Fruit fly (Drosophila melanogaster): ENCODE data around the gene CG42747.

The CG42747 gene

DNA sequence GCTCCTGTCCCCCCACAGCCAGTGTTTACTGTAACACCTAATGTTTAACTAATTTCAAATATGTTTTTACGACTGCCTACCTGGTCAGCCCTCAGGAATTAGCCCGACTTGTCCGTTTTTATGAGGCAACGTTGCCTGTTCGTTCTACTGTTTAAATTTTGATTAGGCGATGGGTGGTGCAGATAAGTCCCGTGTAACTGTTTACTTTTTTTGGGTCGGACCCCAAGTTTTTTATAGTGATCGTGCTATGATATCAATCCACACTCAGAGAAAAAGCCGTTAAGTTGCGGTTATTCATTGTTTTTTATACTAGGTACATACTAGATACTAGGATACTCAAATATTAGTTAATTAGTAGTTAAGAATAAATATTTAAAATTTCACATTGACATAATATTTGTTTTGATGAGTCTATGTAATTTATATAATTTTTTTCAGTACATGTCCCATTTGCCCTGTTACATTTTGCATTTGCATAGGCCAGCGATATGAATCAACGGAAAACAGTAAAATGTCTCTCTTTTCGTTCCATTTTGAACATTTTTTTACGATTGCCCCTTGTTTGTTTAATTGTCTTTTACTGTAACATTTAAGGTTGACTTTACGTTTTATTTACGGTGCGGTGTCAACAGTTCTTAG, 67.4 kb downstream of the CG42747 start (continued):
- TF ChIP-seq BEAF-32 (GFP tag; optimal IDR thresholded peaks at IDR 0.05) (no peak), gcm (GFP tag; optimal IDR thresholded peaks at IDR 0.05) (peak; percentile 74), luna (GFP tag; optimal IDR thresholded peaks at IDR 0.05) (no peak), CG3407 (GFP tag; optimal IDR thresholded peaks at IDR 0.05) (peak; percentile 44), sd (tag; optimal IDR thresholded peaks at IDR 0.05) (peak; percentile 24), ATbp (GFP tag; optimal IDR thresholded peaks at IDR 0.05) (peak; percentile 48), CG30403 (GFP tag; optimal IDR thresholded peaks at IDR 0.05) (peak; percentile 65), CG1832 (GFP tag; optimal IDR thresholded peaks at IDR 0.05) (no peak), CG33213 (GFP tag; optimal IDR thresholded peaks at IDR 0.05) (no peak), Six4 (GFP tag; optimal IDR thresholded peaks at IDR 0.05) (peak; percentile 58), CG11504 (tag; optimal IDR thresholded peaks at IDR 0.05) (peak; percentile 78), CG7987 (GFP tag; optimal IDR thresholded peaks at IDR 0.05) (no peak), CG2202 (tag; optimal IDR thresholded peaks at IDR 0.05) (peak; percentile 59), sug (tag; optimal IDR thresholded peaks at IDR 0.05) (peak; percentile 74), crp (GFP tag; optimal IDR thresholded peaks at IDR 0.05) (peak in 1 of 2 experiments; percentile 11), bowl (GFP tag; IDR thresholded peaks at IDR 0.05) (0 out of 2 replicates have a peak, but pooled peaks have one; percentile 5), Dip2 (GFP tag; IDR thresholded peaks at IDR 0.05) (no peak), CG16815 (GFP tag; optimal IDR thresholded peaks at IDR 0.05) (peak; percentile 33), Tbp (GFP tag; optimal IDR thresholded peaks at IDR 0.05) (no peak), sna (GFP tag; IDR thresholded peaks at IDR 0.05; ENCODE audit: partially characterized antibody) (no peak), CG6254 (GFP tag; optimal IDR thresholded peaks at IDR 0.05) (peak; percentile 5), CG12942 (GFP tag; optimal IDR thresholded peaks at IDR 0.05) (peak; percentile 60), odd (GFP tag; optimal IDR thresholded peaks at IDR 0.05) (peak; percentile 61), Rfx (GFP tag; IDR thresholded peaks at IDR 0.05) (peak; percentile 44; the same call in 1 of the 2 replicates), CTCF (GFP tag; optimal IDR thresholded peaks at IDR 0.05) (no peak), H15 (GFP tag; IDR thresholded peaks at IDR 0.05) (0 out of 3 replicates have a peak, but pooled peaks have one; percentile 57), Hsf (GFP tag; optimal IDR thresholded peaks at IDR 0.05) (peak; percentile 30), Hr39 (optimal IDR thresholded peaks at IDR 0.05) (no peak), exex (tag; optimal IDR thresholded peaks at IDR 0.05) (no peak), Pdp1 (GFP tag; optimal IDR thresholded peaks at IDR 0.05) (peak in 1 of 2 experiments; percentile 15), Xbp1 (GFP tag; optimal IDR thresholded peaks at IDR 0.05) (peak; percentile 62), ci (GFP tag; IDR thresholded peaks at IDR 0.05) (peak; percentile 48; the same call in 1 of the 3 replicates), so (GFP tag; IDR thresholded peaks at IDR 0.05) (peak; percentile 14; the same call in 1 of the 3 replicates), dimm (GFP tag; IDR thresholded peaks at IDR 0.05) (no peak), CG16779 (GFP tag; IDR thresholded peaks at IDR 0.05) (no peak), HLH3B (GFP tag; IDR thresholded peaks at IDR 0.05) (peak; percentile 56), pb (GFP tag; optimal IDR thresholded peaks at IDR 0.05) (no peak), ase (GFP tag; IDR thresholded peaks at IDR 0.05) (0 out of 3 replicates have a peak, but pooled peaks have one; percentile 45), gem (tag; optimal IDR thresholded peaks at IDR 0.05) (peak; percentile 89), Usf (GFP tag; optimal IDR thresholded peaks at IDR 0.05) (no peak), CG12769 (tag; optimal IDR thresholded peaks at IDR 0.05) (peak; percentile 90), pho (GFP tag; optimal IDR thresholded peaks at IDR 0.05) (no peak), Chrac-16 (GFP tag; optimal IDR thresholded peaks at IDR 0.05) (peak; percentile 62), Elba2 (GFP tag; optimal IDR thresholded peaks at IDR 0.05) (no peak), CG33557 (GFP tag; optimal IDR thresholded peaks at IDR 0.05) (peak; percentile 80), CG16813 (GFP tag; IDR thresholded peaks at IDR 0.05; ENCODE audit: partially characterized antibody) (no peak), Hmr (GFP tag; optimal IDR thresholded peaks at IDR 0.05) (peak; percentile 49), vnd (GFP tag; IDR thresholded peaks at IDR 0.05; ENCODE audit: partially characterized antibody) (no peak), fu2 (GFP tag; optimal IDR thresholded peaks at IDR 0.05) (no peak), az2 (GFP tag; optimal IDR thresholded peaks at IDR 0.05) (peak; percentile 77)
